Worm (Caenorhabditis elegans): ENCODE results near the gene arf-5.

ce11 chrIV:8032135-8032915, 50.0 kb downstream of the arf-5 start:
- no peak for TF ChIP-seq unc-62 (GFP tag; optimal IDR thresholded peaks at IDR 0.05)
- no peak for TF ChIP-seq nhr-237 (tag; optimal IDR thresholded peaks at IDR 0.05)
- no peak for TF ChIP-seq daf-12 (tag; optimal IDR thresholded peaks at IDR 0.05)
- peak; percentile 35 for TF ChIP-seq jun-1 (tag; optimal IDR thresholded peaks at IDR 0.05)
- TF ChIP-seq elt-1 (tag; optimal IDR thresholded peaks at IDR 0.05): no peak
- TF ChIP-seq R02D3.7 (tag; optimal IDR thresholded peaks at IDR 0.05): no peak
- TF ChIP-seq nhr-28 (tag; optimal IDR thresholded peaks at IDR 0.05): no peak
- no peak for TF ChIP-seq lin-39 (tag; optimal IDR thresholded peaks at IDR 0.05)
- peak; percentile 100 for TF ChIP-seq pqm-1 (tag; optimal IDR thresholded peaks at IDR 0.05)
- no peak for TF ChIP-seq nhr-77 (tag; optimal IDR thresholded peaks at IDR 0.05)
- TF ChIP-seq tbx-2 (tag; optimal IDR thresholded peaks at IDR 0.05): no peak
- TF ChIP-seq elt-3 (tag; optimal IDR thresholded peaks at IDR 0.05): no peak
- no peak for TF ChIP-seq aly-2 (tag; optimal IDR thresholded peaks at IDR 0.05)
